Fruit fly (Drosophila melanogaster): ENCODE measurements around the gene dome.

dome gene

DNA sequence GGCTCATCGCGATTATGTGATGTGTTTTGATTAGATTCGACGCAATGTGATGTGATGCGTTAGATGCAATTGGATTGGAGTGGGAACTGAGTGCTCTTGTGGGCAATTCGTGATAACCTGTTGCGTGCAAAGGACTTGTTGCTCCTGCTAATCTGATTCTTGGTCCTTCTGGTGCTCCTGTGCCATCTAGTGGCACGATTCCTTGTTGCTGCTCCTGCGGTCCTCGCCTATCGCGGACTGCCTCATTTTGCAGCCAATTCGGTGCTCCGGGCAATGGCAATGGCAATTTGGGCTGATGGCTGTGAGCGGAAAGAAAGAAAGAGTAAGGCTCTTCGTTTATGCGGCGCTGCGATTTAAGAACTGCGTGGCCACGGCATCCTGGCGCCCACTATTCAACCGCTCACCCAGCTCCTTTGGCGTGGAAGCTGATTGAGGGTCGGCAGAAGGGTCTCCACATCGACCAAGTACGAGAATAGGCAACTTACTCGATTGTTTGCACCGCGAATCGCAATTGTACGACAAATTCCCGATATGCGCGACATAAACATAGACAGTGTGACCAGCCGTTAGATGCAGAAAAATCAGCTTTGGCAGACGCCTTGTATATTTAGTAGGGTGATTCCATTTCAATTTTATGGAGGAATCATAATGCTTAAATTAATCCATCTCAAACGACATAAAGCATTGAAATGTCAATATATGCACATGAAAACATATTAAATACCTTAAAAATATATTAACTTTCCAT lies 9.8 kb upstream of the dome start, which contains the start of gene Mer (continued):
- TF ChIP-seq cyc (GFP tag; optimal IDR thresholded peaks at IDR 0.05), result peak; percentile 83
- no peak for TF ChIP-seq CG9139 (GFP tag; optimal IDR thresholded peaks at IDR 0.05)
- TF ChIP-seq Sox14 (GFP tag; optimal IDR thresholded peaks at IDR 0.05), result peak; percentile 88
- peak; percentile 88 for TF ChIP-seq CG31627 (GFP tag; optimal IDR thresholded peaks at IDR 0.05)
- TF ChIP-seq lz (GFP tag; optimal IDR thresholded peaks at IDR 0.05), result peak; percentile 92
- TF ChIP-seq CG3032 (tag; optimal IDR thresholded peaks at IDR 0.05), result peak; percentile 82
- peak; percentile 67 for TF ChIP-seq Blimp-1 (GFP tag; optimal IDR thresholded peaks at IDR 0.05)
- TF ChIP-seq svp (GFP tag), result no peak
- peak; percentile 86 for TF ChIP-seq CG8119 (GFP tag; IDR thresholded peaks at IDR 0.05)
- peak; percentile 66 for TF ChIP-seq CG10631 (GFP tag; optimal IDR thresholded peaks at IDR 0.05)
- peak; percentile 51 for TF ChIP-seq fd85E (GFP tag; optimal IDR thresholded peaks at IDR 0.05)
- no peak for TF ChIP-seq CG4318 (GFP tag; optimal IDR thresholded peaks at IDR 0.05)
- TF ChIP-seq Eip93F (GFP tag; optimal IDR thresholded peaks at IDR 0.05), result peak; percentile 62
- peak; percentile 86 for TF ChIP-seq Hr4 (GFP tag; optimal IDR thresholded peaks at IDR 0.05)

DNA sequence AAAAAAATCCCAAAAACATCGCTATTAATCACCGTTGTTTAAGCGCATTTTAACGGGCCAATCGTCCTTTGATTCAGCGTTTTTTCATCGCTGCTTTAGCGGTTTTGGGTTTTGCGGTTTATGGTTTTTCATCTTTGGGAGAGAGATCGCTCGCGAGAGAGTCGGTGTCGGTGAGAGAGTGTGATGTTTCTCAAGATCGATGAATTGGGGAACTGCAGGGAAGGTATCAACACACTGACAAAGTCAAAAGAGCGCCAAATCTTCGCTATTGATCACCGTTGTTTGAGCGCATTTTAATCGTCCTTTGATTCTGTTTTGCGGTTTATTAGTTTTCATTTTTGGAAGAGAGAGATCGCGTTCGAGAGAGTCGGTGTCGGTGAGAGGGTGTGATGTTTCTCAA lies 6.7 kb upstream of the dome start:
- TF ChIP-seq CG8632 (GFP tag; optimal IDR thresholded peaks at IDR 0.05) (no peak), lz (GFP tag; optimal IDR thresholded peaks at IDR 0.05) (no peak), CG32006 (GFP tag; optimal IDR thresholded peaks at IDR 0.05) (no peak), OdsH (GFP tag; optimal IDR thresholded peaks at IDR 0.05) (no peak), vri (GFP tag; optimal IDR thresholded peaks at IDR 0.05) (no peak), Met (GFP tag; optimal IDR thresholded peaks at IDR 0.05) (no peak), Smox (GFP tag; optimal IDR thresholded peaks at IDR 0.05) (no peak), CG6163 (GFP tag; IDR thresholded peaks at IDR 0.05) (no peak), Sox102F (GFP tag; optimal IDR thresholded peaks at IDR 0.05) (no peak), CG10631 (GFP tag; optimal IDR thresholded peaks at IDR 0.05) (no peak), svp (GFP tag) (no peak)

DNA sequence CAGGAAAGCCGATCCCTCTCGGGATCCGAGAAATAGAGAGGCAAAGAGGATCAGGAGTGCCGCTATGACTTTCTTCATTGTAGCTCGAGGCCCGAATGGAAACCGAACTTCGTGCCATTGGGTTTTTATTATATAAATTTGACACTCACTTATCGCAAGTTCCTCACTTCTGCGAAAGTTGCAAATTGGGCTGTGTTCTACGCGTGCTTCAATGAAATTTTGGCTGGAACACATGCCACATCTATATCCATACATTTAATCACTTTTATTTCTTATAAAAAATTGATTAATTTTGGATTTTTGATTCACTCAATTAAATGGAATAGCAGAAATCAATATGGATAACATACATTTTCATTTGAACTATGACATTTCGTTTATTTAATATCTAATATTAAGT lies 5.5 kb upstream of the dome start, which contains the start of gene CG14227:
Gene CG14227, minus strand, starts transcription at position 101 of the 400 bp plus-strand sequence.
- TF ChIP-seq Sox14 (GFP tag; optimal IDR thresholded peaks at IDR 0.05) (no peak), Ets21C (GFP tag; optimal IDR thresholded peaks at IDR 0.05) (no peak), Hr38 (GFP tag; optimal IDR thresholded peaks at IDR 0.05) (no peak), ss (GFP tag; optimal IDR thresholded peaks at IDR 0.05) (no peak), CG4318 (GFP tag; optimal IDR thresholded peaks at IDR 0.05) (no peak), CG6854 (GFP tag; optimal IDR thresholded peaks at IDR 0.05) (no peak), dac (GFP tag; optimal IDR thresholded peaks at IDR 0.05) (no peak), CG15336 (GFP tag; IDR thresholded peaks at IDR 0.05) (no peak), svp (GFP tag) (no peak), cyc (GFP tag; optimal IDR thresholded peaks at IDR 0.05) (no peak), Sox102F (GFP tag; optimal IDR thresholded peaks at IDR 0.05) (no peak)

DNA sequence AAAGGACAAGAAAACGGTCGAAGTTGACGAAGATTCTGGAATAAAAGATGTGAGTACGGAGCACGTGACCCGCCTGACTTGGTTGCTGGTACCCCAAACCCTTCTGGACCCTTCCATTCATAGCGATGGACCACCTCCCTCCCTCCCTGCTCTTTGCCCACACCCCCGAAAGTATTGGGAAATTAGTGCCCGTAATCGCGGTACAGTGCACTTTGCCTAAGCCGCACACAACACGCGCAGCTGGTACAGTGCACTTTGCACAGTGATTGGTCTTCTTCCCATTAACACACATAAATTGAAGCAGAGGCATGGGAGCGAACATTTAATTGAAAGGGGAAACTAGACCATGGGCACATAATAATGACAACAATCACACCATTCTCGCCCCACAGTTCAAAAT lies 730 bp upstream of the dome start:
- no peak for TF ChIP-seq CG32006 (GFP tag; optimal IDR thresholded peaks at IDR 0.05)
- no peak for TF ChIP-seq pdm3 (GFP tag; optimal IDR thresholded peaks at IDR 0.05)
- TF ChIP-seq fkh (GFP tag; optimal IDR thresholded peaks at IDR 0.05), result no peak
- no peak for TF ChIP-seq Blimp-1 (GFP tag; optimal IDR thresholded peaks at IDR 0.05)
- no peak for TF ChIP-seq eg (GFP tag; IDR thresholded peaks at IDR 0.05)
- TF ChIP-seq CG15336 (GFP tag; IDR thresholded peaks at IDR 0.05), result no peak
- no peak for TF ChIP-seq CG3919 (GFP tag; optimal IDR thresholded peaks at IDR 0.05)
- TF ChIP-seq CG8119 (GFP tag; IDR thresholded peaks at IDR 0.05), result no peak
- TF ChIP-seq net (GFP tag; optimal IDR thresholded peaks at IDR 0.05), result no peak
- no peak for TF ChIP-seq OdsH (GFP tag; optimal IDR thresholded peaks at IDR 0.05)
- no peak for TF ChIP-seq CG3032 (tag; optimal IDR thresholded peaks at IDR 0.05)
- TF ChIP-seq CG6808 (GFP tag; optimal IDR thresholded peaks at IDR 0.05), result no peak
- TF ChIP-seq Sox14 (GFP tag; optimal IDR thresholded peaks at IDR 0.05), result no peak
